Fruit fly (Drosophila melanogaster) whole organism, pupa: ENCODE results near the gene Pgls.

Source experiments
- CG17806 ChIP-seq: fragments of 200-800 bp; sonication (Bioruptor generic); optimal IDR thresholded peaks from 2 replicates; lab custom pipeline; 2018; ENCODE audit warnings: missing biosample characterization, mild to moderate bottlenecking, missing genetic modification characterization, moderate library complexity
- CG32121 ChIP-seq: fragments of 200-800 bp; sonication (Bioruptor generic); IDR thresholded peaks from 2 replicates; pipeline ENCODE4 v1.3.6; 2022; ENCODE audit warnings: missing biosample characterization, missing genetic modification characterization

DNA sequence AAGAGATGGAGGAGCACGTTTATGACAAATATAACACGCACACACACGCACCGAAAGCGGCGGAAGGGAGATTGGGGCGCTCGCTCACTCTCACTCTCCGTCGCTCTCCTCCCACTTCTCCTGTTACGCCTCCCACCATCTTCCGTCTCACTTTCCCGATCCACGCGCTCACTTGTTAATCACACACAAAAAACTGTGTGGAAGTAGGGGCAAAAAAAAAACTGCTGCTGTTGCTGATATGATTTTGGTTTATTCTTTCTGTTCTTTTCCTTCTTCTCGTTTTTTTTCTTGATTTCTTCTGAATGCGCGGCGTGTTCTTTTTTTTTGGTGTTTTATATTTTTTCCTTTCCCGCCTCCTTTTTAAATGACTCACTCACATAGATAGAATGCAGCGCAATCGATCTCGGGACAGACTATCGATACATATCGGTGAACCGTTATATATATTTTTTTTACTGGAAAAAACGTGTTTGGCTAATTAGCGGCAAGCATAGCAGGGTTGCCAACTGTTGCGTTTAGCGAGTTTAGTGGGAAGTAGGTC, 41.5 kb upstream of the Pgls start:
- TF ChIP-seq CG17806 (tag; lab: Kevin White, UChicago) (peak; percentile 69), CG32121 (GFP tag; lab: Robert Waterston, UW) (peak; percentile 83)
